Fruit fly (Drosophila melanogaster) ovary, adult (tissue): Measurements from ENCODE around the gene Cpr35B.

Experiments
- CG17801 ChIP-seq: fragments of 200-800 bp; optimal IDR thresholded peaks from 2 replicates; lab custom pipeline; 2019; ENCODE audit warnings: missing biosample characterization, mild to moderate bottlenecking, missing genetic modification characterization, moderate library complexity; ENCODE audit not compliant: partially characterized antibody

The Cpr35B gene

dm6 chr2L:14452920-14453791 is 28.2 kb upstream of the Cpr35B start:
- no peak for TF ChIP-seq CG17801

- no peak for TF ChIP-seq CG17801
Observed at dm6 chr2L:14451286-14451685, 26.3 kb upstream of the Cpr35B start.

- TF ChIP-seq CG17801 = no peak
Observed at dm6 chr2L:14450822-14451221, 25.8 kb upstream of the Cpr35B start, which contains the start of gene CG15283. CG15283 (minus strand) TSS chr2L:14450922.

dm6 chr2L:14449886-14450548 is 25.0 kb upstream of the Cpr35B start:
- TF ChIP-seq CG17801 = no peak

dm6 chr2L:14448784-14449183 is 23.8 kb upstream of the Cpr35B start:
- no peak for TF ChIP-seq CG17801

- no peak for TF ChIP-seq CG17801
Observed at dm6 chr2L:14447558-14447957, 22.6 kb upstream of the Cpr35B start.

- TF ChIP-seq CG17801 = no peak
Observed at dm6 chr2L:14445588-14446484, 20.8 kb upstream of the Cpr35B start.

- TF ChIP-seq CG17801 = no peak
Observed at dm6 chr2L:14444834-14445233, 19.8 kb upstream of the Cpr35B start.

- no peak for TF ChIP-seq CG17801
Observed at dm6 chr2L:14443667-14444285, 18.8 kb upstream of the Cpr35B start.

dm6 chr2L:14442144-14443038 is 17.4 kb upstream of the Cpr35B start:
- no peak for TF ChIP-seq CG17801

dm6 chr2L:14441309-14441708 is 16.3 kb upstream of the Cpr35B start:
- TF ChIP-seq CG17801 = no peak

dm6 chr2L:14440908-14441307 is 15.9 kb upstream of the Cpr35B start:
- TF ChIP-seq CG17801 = no peak

dm6 chr2L:14438827-14439226 is 13.8 kb upstream of the Cpr35B start:
- TF ChIP-seq CG17801 = no peak

- TF ChIP-seq CG17801 = no peak
Observed at dm6 chr2L:14435866-14436626, 11.1 kb upstream of the Cpr35B start.

- no peak for TF ChIP-seq CG17801
Observed at dm6 chr2L:14434475-14434874, 9.5 kb upstream of the Cpr35B start.
